Worm (Caenorhabditis elegans) whole organism, mixed stage, embryonic: ENCODE measurements around the gene W02B12.16.

Source experiments
- M03D4.4 ChIP-seq: sonication (generic microtip); optimal IDR thresholded peaks from 2 replicates; lab custom pipeline; 2017; ENCODE audit warnings: mild to moderate bottlenecking, missing genetic modification characterization, missing compliant biosample characterization
- bed-3 ChIP-seq: fragments of 200-800 bp; sonication (Bioruptor generic); optimal IDR thresholded peaks from 3 replicates; lab custom pipeline; 2018; ENCODE audit warnings: mild to moderate bottlenecking, missing genetic modification characterization, moderate library complexity, missing compliant biosample characterization
- blmp-1 ChIP-seq: fragments of 150-350 bp; optimal IDR thresholded peaks from 2 replicates; lab custom pipeline; 2014; ENCODE audit warnings: missing biosample characterization, missing genetic modification characterization
- ceh-39 ChIP-seq: fragments of 150-350 bp; optimal IDR thresholded peaks from 2 replicates; lab custom pipeline; 2014; ENCODE audit warnings: missing biosample characterization, missing genetic modification characterization
- ceh-43 ChIP-seq: fragments of 200-800 bp; sonication (Bioruptor generic); optimal IDR thresholded peaks from 2 replicates; lab custom pipeline; 2018; ENCODE audit warnings: mild to moderate bottlenecking, missing genetic modification characterization, moderate library complexity, missing compliant biosample characterization
- ceh-83 ChIP-seq: fragments of 200-800 bp; sonication (Bioruptor generic); optimal IDR thresholded peaks from 2 replicates; lab custom pipeline; 2018; ENCODE audit warnings: mild to moderate bottlenecking, missing genetic modification characterization, missing compliant biosample characterization
- ces-1 ChIP-seq: fragments of 150-350 bp; optimal IDR thresholded peaks from 2 replicates; lab custom pipeline; 2014; ENCODE audit warnings: missing biosample characterization, missing genetic modification reagents, missing genetic modification characterization
- cnd-1 ChIP-seq: fragments of 200-800 bp; sonication (Bioruptor generic); optimal IDR thresholded peaks from 2 replicates; lab custom pipeline; 2018; ENCODE audit warnings: mild to moderate bottlenecking, missing genetic modification characterization, missing compliant biosample characterization
- drap-1 ChIP-seq: fragments of 200-800 bp; sonication (Bioruptor generic); optimal IDR thresholded peaks from 3 replicates; lab custom pipeline; 2018; ENCODE audit warnings: mild to moderate bottlenecking, missing genetic modification characterization, missing compliant biosample characterization
- elt-1 ChIP-seq: sonication (generic microtip); optimal IDR thresholded peaks from 2 replicates; lab custom pipeline; 2017; ENCODE audit warnings: missing genetic modification characterization, mild to moderate bottlenecking, missing compliant biosample characterization, antibody characterized with exemption, moderate library complexity, borderline replicate concordance; ENCODE audit not compliant: insufficient read depth
- elt-3 ChIP-seq: fragments of 150-350 bp; optimal IDR thresholded peaks from 2 replicates; lab custom pipeline; 2014; ENCODE audit warnings: missing biosample characterization, missing genetic modification characterization
- flh-1 ChIP-seq: fragments of 200-800 bp; sonication (Bioruptor generic); optimal IDR thresholded peaks from 2 replicates; lab custom pipeline; 2018; ENCODE audit warnings: mild to moderate bottlenecking, missing genetic modification characterization, moderate library complexity, missing compliant biosample characterization
- ham-2 ChIP-seq: fragments of 200-800 bp; sonication (Bioruptor generic); optimal IDR thresholded peaks from 2 replicates; lab custom pipeline; 2018; ENCODE audit warnings: mild to moderate bottlenecking, missing genetic modification characterization, missing compliant biosample characterization
- hlh-1 ChIP-seq: fragments of 150-350 bp; optimal IDR thresholded peaks from 2 replicates; lab custom pipeline; 2014; ENCODE audit warnings: missing biosample characterization, missing genetic modification reagents, missing genetic modification characterization
- lin-13 ChIP-seq: fragments of 150-350 bp; optimal IDR thresholded peaks from 2 replicates; lab custom pipeline; 2014; ENCODE audit warnings: missing biosample characterization, missing genetic modification characterization
- lin-32 ChIP-seq: fragments of 200-800 bp; sonication (Bioruptor generic); optimal IDR thresholded peaks from 2 replicates; lab custom pipeline; 2018; ENCODE audit warnings: mild to moderate bottlenecking, missing genetic modification characterization, missing compliant biosample characterization
- lsy-2 ChIP-seq: fragments of 150-350 bp; optimal IDR thresholded peaks from 2 replicates; lab custom pipeline; 2014; ENCODE audit warnings: missing biosample characterization, missing genetic modification characterization
- mab-5 ChIP-seq: fragments of 150-350 bp; optimal IDR thresholded peaks from 2 replicates; lab custom pipeline; 2014; ENCODE audit warnings: missing biosample characterization, missing genetic modification characterization
- mep-1 ChIP-seq: fragments of 150-350 bp; optimal IDR thresholded peaks from 2 replicates; lab custom pipeline; 2017; ENCODE audit warnings: missing biosample characterization, missing genetic modification reagents, missing genetic modification characterization, inconsistent platforms
- mls-2 ChIP-seq: sonication (generic microtip); optimal IDR thresholded peaks from 2 replicates; lab custom pipeline; 2016; ENCODE audit warnings: mild to moderate bottlenecking, missing genetic modification characterization, moderate library complexity, missing compliant biosample characterization
- nhr-12 ChIP-seq: fragments of 150-350 bp; optimal IDR thresholded peaks from 2 replicates; lab custom pipeline; 2014; ENCODE audit warnings: missing biosample characterization, missing genetic modification characterization
- nhr-2 ChIP-seq: fragments of 150-350 bp; optimal IDR thresholded peaks from 2 replicates; lab custom pipeline; 2014; ENCODE audit warnings: missing biosample characterization, missing genetic modification characterization
- nhr-237 ChIP-seq: fragments of 150-350 bp; optimal IDR thresholded peaks from 2 replicates; lab custom pipeline; 2014; ENCODE audit warnings: missing biosample characterization, missing genetic modification characterization
- nhr-28 ChIP-seq: fragments of 150-350 bp; optimal IDR thresholded peaks from 2 replicates; lab custom pipeline; 2014; ENCODE audit warnings: missing biosample characterization, missing genetic modification characterization
- nhr-76 ChIP-seq: sonication (generic microtip); optimal IDR thresholded peaks from 2 replicates; lab custom pipeline; 2017; ENCODE audit warnings: missing biosample characterization, missing genetic modification characterization
- pha-4 ChIP-seq: fragments of 150-350 bp; optimal IDR thresholded peaks from 2 replicates; lab custom pipeline; 2018; ENCODE audit warnings: missing biosample characterization, missing genetic modification reagents, missing genetic modification characterization
- sem-2 ChIP-seq: fragments of 200-800 bp; sonication (Bioruptor generic); optimal IDR thresholded peaks from 2 replicates; lab custom pipeline; 2018; ENCODE audit warnings: mild to moderate bottlenecking, missing genetic modification characterization, missing compliant biosample characterization
- snpc-4 ChIP-seq: fragments of 150-350 bp; optimal IDR thresholded peaks from 2 replicates; lab custom pipeline; 2014; ENCODE audit warnings: missing biosample characterization, missing genetic modification characterization
- sptf-1 ChIP-seq: sonication (generic microtip); optimal IDR thresholded peaks from 2 replicates; lab custom pipeline; 2017; ENCODE audit warnings: mild to moderate bottlenecking, missing genetic modification characterization, moderate library complexity, missing compliant biosample characterization
- tbx-8 ChIP-seq: fragments of 200-800 bp; sonication (Bioruptor generic); optimal IDR thresholded peaks from 2 replicates; lab custom pipeline; 2018; ENCODE audit warnings: mild to moderate bottlenecking, missing genetic modification characterization, moderate library complexity, missing compliant biosample characterization
- unc-120 ChIP-seq: sonication (generic microtip); optimal IDR thresholded peaks from 2 replicates; lab custom pipeline; 2017; ENCODE audit warnings: missing genetic modification characterization, missing compliant biosample characterization; ENCODE audit not compliant: poor library complexity, severe bottlenecking
- unc-39 ChIP-seq: fragments of 150-350 bp; optimal IDR thresholded peaks from 2 replicates; lab custom pipeline; 2014; ENCODE audit warnings: missing biosample characterization, missing genetic modification characterization
- unc-62 ChIP-seq: fragments of 150-350 bp; optimal IDR thresholded peaks from 2 replicates; lab custom pipeline; 2014; ENCODE audit warnings: missing biosample characterization, missing genetic modification reagents, missing genetic modification characterization
- zip-8 ChIP-seq: fragments of 150-350 bp; optimal IDR thresholded peaks from 2 replicates; lab custom pipeline; 2014; ENCODE audit warnings: missing biosample characterization, missing genetic modification characterization
- ztf-11 ChIP-seq: fragments of 150-350 bp; optimal IDR thresholded peaks from 2 replicates; lab custom pipeline; 2014; ENCODE audit warnings: missing biosample characterization, missing genetic modification characterization

W02B12.16 gene

DNA sequence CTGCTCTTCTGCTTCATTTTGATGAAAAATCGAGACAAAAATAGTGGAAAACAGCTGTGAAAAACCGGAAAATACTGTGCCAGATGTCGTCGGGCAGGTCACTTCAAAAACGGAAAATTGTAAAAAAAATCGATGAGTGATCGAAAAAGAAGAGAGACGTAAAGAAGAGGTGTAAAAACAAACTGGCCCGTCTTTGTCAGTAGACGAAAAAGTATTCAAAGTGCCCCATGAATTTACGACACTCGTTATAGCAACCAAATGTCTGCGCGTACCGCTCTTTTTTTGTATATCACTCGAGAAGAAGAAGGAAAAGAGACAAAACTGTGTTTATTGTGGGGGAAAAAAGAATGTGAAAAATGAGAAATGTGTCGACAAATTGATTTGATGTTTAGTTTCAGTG lies 8.9 kb upstream of the W02B12.16 start, which contains the start of gene twk-5:
twk-5 (minus strand) TSS at position 101 of the 400 bp plus-strand sequence.
- no peak for TF ChIP-seq cnd-1
- no peak for TF ChIP-seq nhr-237 (tag; lab: Kevin White, UChicago)
- no peak for TF ChIP-seq mep-1 (tag; lab: Kevin White, UChicago)
- no peak for TF ChIP-seq nhr-12 (tag; lab: Kevin White, UChicago)
- no peak for TF ChIP-seq M03D4.4
- TF ChIP-seq elt-3 = no peak
- no peak for TF ChIP-seq tbx-8 (GFP tag; lab: Kevin White, UChicago)
- TF ChIP-seq blmp-1 (tag; lab: Kevin White, UChicago) = no peak
- TF ChIP-seq lin-32 = no peak
- no peak for TF ChIP-seq bed-3 (GFP tag; lab: Kevin White, UChicago)
- no peak for TF ChIP-seq ceh-39 (tag; lab: Kevin White, UChicago)
- no peak for TF ChIP-seq unc-120
- TF ChIP-seq ztf-11 = no peak
- TF ChIP-seq unc-62 (GFP tag; lab: Kevin White, UChicago) = no peak
- TF ChIP-seq flh-1 (GFP tag; lab: Kevin White, UChicago) = no peak
- no peak for TF ChIP-seq sptf-1 (tag; lab: Kevin White, UChicago)
- no peak for TF ChIP-seq lin-13 (tag; lab: Kevin White, UChicago)
- no peak for TF ChIP-seq snpc-4 (tag; lab: Kevin White, UChicago)
- no peak for TF ChIP-seq ceh-43
- TF ChIP-seq zip-8 = no peak

DNA sequence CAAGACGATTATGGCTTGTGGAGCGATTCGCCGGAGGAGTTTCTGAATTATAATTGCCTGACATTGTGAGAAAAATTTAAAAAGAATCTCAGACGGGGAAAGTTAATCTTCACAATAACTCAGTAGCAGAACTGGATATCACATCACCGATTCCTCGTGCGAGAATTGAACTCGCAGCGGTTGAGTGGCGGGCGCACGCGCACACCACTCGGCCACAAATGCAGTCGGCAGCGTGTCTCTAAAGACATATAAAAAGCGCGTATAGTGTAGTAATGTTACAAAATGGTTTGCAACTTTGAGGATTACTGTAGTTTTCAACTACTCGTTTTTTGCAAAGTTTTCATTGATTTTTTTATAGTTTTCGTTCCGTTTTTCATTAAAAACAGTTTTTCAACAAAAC lies 8.3 kb upstream of the W02B12.16 start:
- TF ChIP-seq blmp-1 (tag; lab: Kevin White, UChicago) = no peak
- TF ChIP-seq unc-39 (tag; lab: Kevin White, UChicago) = no peak
- peak; percentile 95 for TF ChIP-seq ham-2
- no peak for TF ChIP-seq nhr-237 (tag; lab: Kevin White, UChicago)
- TF ChIP-seq mls-2 (tag; lab: Kevin White, UChicago) = peak; percentile 99
- peak; percentile 96 for TF ChIP-seq lin-32
- peak; percentile 94 for TF ChIP-seq sem-2 (GFP tag; lab: Kevin White, UChicago)
- no peak for TF ChIP-seq ces-1 (GFP tag; lab: Kevin White, UChicago)
- peak; percentile 84 for TF ChIP-seq lsy-2 (tag; lab: Kevin White, UChicago)
- no peak for TF ChIP-seq nhr-12 (tag; lab: Kevin White, UChicago)
- peak; percentile 96 for TF ChIP-seq flh-1 (GFP tag; lab: Kevin White, UChicago)
- peak; percentile 93 for TF ChIP-seq ceh-43
- TF ChIP-seq cnd-1 = peak; percentile 98
- TF ChIP-seq snpc-4 (tag; lab: Kevin White, UChicago) = no peak
- TF ChIP-seq sptf-1 (tag; lab: Kevin White, UChicago) = peak; percentile 100
- TF ChIP-seq ceh-83 (GFP tag; lab: Kevin White, UChicago) = peak; percentile 99
- TF ChIP-seq hlh-1 (tag; lab: Kevin White, UChicago) = no peak
- peak; percentile 80 for TF ChIP-seq mep-1 (tag; lab: Kevin White, UChicago)
- no peak for TF ChIP-seq elt-1
- TF ChIP-seq drap-1 = peak; percentile 98
- TF ChIP-seq bed-3 (GFP tag; lab: Kevin White, UChicago) = peak; percentile 92
- peak; percentile 66 for TF ChIP-seq pha-4
- TF ChIP-seq unc-120 = peak; percentile 94
- peak; percentile 97 for TF ChIP-seq M03D4.4
- peak; percentile 81 for TF ChIP-seq lin-13 (tag; lab: Kevin White, UChicago)
- no peak for TF ChIP-seq elt-3
- TF ChIP-seq nhr-2 (tag; lab: Kevin White, UChicago) = no peak
- no peak for TF ChIP-seq mab-5 (tag; lab: Kevin White, UChicago)
- TF ChIP-seq nhr-28 = peak; percentile 48
- no peak for TF ChIP-seq ceh-39 (tag; lab: Kevin White, UChicago)
- TF ChIP-seq tbx-8 (GFP tag; lab: Kevin White, UChicago) = peak; percentile 93
- peak; percentile 58 for TF ChIP-seq ztf-11
- TF ChIP-seq unc-62 (GFP tag; lab: Kevin White, UChicago) = peak; percentile 74
- TF ChIP-seq zip-8 = no peak
- no peak for TF ChIP-seq nhr-76 (tag; lab: Kevin White, UChicago)

DNA sequence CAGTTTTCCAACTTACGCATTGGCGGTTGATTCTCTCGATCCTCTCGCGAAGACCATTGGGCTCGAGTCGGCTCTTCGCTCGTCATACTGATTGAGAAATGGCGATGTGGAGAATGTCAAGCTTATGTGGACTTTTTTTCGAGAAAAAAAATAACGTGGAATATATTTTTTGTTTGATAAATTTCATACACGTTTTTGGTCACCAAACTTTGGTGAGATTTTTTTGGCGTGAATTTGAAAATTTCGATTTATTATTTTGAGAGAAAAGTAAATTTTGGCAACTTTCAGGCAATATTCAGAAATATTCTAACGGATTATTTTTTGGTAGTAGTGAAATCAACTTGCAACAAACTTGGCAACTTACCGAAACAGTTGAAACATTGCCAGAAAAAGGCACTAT lies 2.8 kb upstream of the W02B12.16 start, which contains the start of gene W02B12.12:
W02B12.12 (minus strand) TSS at position 101 of the 400 bp plus-strand sequence.
- TF ChIP-seq nhr-76 (tag; lab: Kevin White, UChicago) (no peak), hlh-1 (tag; lab: Kevin White, UChicago) (no peak), mls-2 (tag; lab: Kevin White, UChicago) (no peak), sem-2 (GFP tag; lab: Kevin White, UChicago) (no peak), unc-62 (GFP tag; lab: Kevin White, UChicago) (no peak), mep-1 (tag; lab: Kevin White, UChicago) (no peak), ceh-43 (no peak), nhr-28 (no peak), drap-1 (no peak), snpc-4 (tag; lab: Kevin White, UChicago) (no peak), tbx-8 (GFP tag; lab: Kevin White, UChicago) (no peak), ces-1 (GFP tag; lab: Kevin White, UChicago) (no peak), elt-3 (no peak), unc-120 (no peak)
